Worm (Caenorhabditis elegans) whole organism, L3 larva: ENCODE data around the gene F10A3.12.

Source experiments
- R02D3.7 ChIP-seq: fragments of 150-350 bp; optimal IDR thresholded peaks from 2 replicates; lab custom pipeline; 2014; ENCODE audit warnings: missing biosample characterization, missing genetic modification characterization
- ZK546.5 ChIP-seq: sonication (generic microtip); optimal IDR thresholded peaks from 2 replicates; lab custom pipeline; 2017; ENCODE audit warnings: missing biosample characterization, missing genetic modification characterization
- aly-2 ChIP-seq: fragments of 150-350 bp; optimal IDR thresholded peaks from 2 replicates; lab custom pipeline; 2014; ENCODE audit warnings: missing biosample characterization, missing genetic modification characterization
- ama-1 ChIP-seq: fragments of 150-350 bp; optimal IDR thresholded peaks from 2 replicates; lab custom pipeline; 2018
- ceh-16 ChIP-seq: sonication (generic microtip); optimal IDR thresholded peaks from 2 replicates; lab custom pipeline; 2017; ENCODE audit warnings: missing biosample characterization, missing genetic modification characterization
- ceh-28 ChIP-seq: fragments of 150-350 bp; optimal IDR thresholded peaks from 2 replicates; lab custom pipeline; 2014; ENCODE audit warnings: missing biosample characterization, missing genetic modification reagents, missing genetic modification characterization
- ceh-82 ChIP-seq: fragments of 150-350 bp; optimal IDR thresholded peaks from 2 replicates; lab custom pipeline; 2014; ENCODE audit warnings: missing biosample characterization, missing genetic modification characterization
- daf-12 ChIP-seq: fragments of 150-350 bp; optimal IDR thresholded peaks from 2 replicates; lab custom pipeline; 2014; ENCODE audit warnings: missing biosample characterization, missing genetic modification reagents, missing genetic modification characterization
- egl-27 ChIP-seq: sonication (generic microtip); optimal IDR thresholded peaks from 4 replicates; lab custom pipeline; 2017; ENCODE audit warnings: missing biosample characterization, missing genetic modification reagents, missing genetic modification characterization
- egl-5 ChIP-seq: fragments of 150-350 bp; optimal IDR thresholded peaks from 2 replicates; lab custom pipeline; 2017; ENCODE audit warnings: missing biosample characterization, missing genetic modification reagents, missing genetic modification characterization, inconsistent platforms
- elt-1 ChIP-seq: fragments of 150-350 bp; optimal IDR thresholded peaks from 2 replicates; lab custom pipeline; 2014; ENCODE audit warnings: missing biosample characterization, missing genetic modification characterization
- elt-2 ChIP-seq: sonication (generic microtip); optimal IDR thresholded peaks from 2 replicates; lab custom pipeline; 2016; ENCODE audit warnings: missing genetic modification reagents, mild to moderate bottlenecking, missing genetic modification characterization, missing compliant biosample characterization
- elt-3 ChIP-seq, 3 experiments: fragments of 150-350 bp in 1 of 3; sonication (generic microtip) in 2 of 3; optimal IDR thresholded peaks; 2 replicates in 2 of 3; 4 replicates in 1 of 3; lab custom pipeline; 2014 to 2017; ENCODE audit warnings: missing biosample characterization in 3 of 3, missing genetic modification characterization in 3 of 3
- eor-1 ChIP-seq, 2 experiments: fragments of 150-350 bp; optimal IDR thresholded peaks; 2 replicates each; lab custom pipeline; 2014 to 2018; ENCODE audit warnings: missing biosample characterization in 2 of 2, missing genetic modification characterization in 2 of 2
- fkh-10 ChIP-seq: sonication (generic microtip); optimal IDR thresholded peaks from 2 replicates; lab custom pipeline; 2017; ENCODE audit warnings: missing biosample characterization, missing genetic modification reagents, missing genetic modification characterization
- fkh-2 ChIP-seq: fragments of 150-350 bp; optimal IDR thresholded peaks from 2 replicates; lab custom pipeline; 2014; ENCODE audit warnings: missing biosample characterization, missing genetic modification reagents, missing genetic modification characterization
- hmg-11 ChIP-seq: sonication (generic microtip); optimal IDR thresholded peaks from 2 replicates; lab custom pipeline; 2016; ENCODE audit warnings: missing genetic modification characterization, missing compliant biosample characterization
- jun-1 ChIP-seq: fragments of 150-350 bp; optimal IDR thresholded peaks from 2 replicates; lab custom pipeline; 2014; ENCODE audit warnings: missing biosample characterization, missing genetic modification reagents, missing genetic modification characterization
- lin-15B ChIP-seq: fragments of 150-350 bp; optimal IDR thresholded peaks from 2 replicates; lab custom pipeline; 2014; ENCODE audit warnings: missing biosample characterization, missing genetic modification characterization
- lin-39 ChIP-seq: fragments of 150-350 bp; optimal IDR thresholded peaks from 2 replicates; lab custom pipeline; 2018; ENCODE audit warnings: missing biosample characterization, missing genetic modification reagents, missing genetic modification characterization
- mdl-1 ChIP-seq: fragments of 150-350 bp; optimal IDR thresholded peaks from 2 replicates; lab custom pipeline; 2014; ENCODE audit warnings: missing biosample characterization, missing genetic modification characterization
- mml-1 ChIP-seq: fragments of 150-350 bp; sonication (generic microtip); optimal IDR thresholded peaks from 3 replicates; lab custom pipeline; 2014; ENCODE audit warnings: missing biosample characterization, missing genetic modification characterization
- nfya-1 ChIP-seq: sonication (generic microtip); optimal IDR thresholded peaks from 2 replicates; lab custom pipeline; 2017; ENCODE audit warnings: missing genetic modification characterization, mild to moderate bottlenecking, missing compliant biosample characterization, antibody characterized with exemption, moderate library complexity; ENCODE audit not compliant: insufficient read depth
- nhr-11 ChIP-seq: fragments of 150-350 bp; optimal IDR thresholded peaks from 2 replicates; lab custom pipeline; 2014; ENCODE audit warnings: missing biosample characterization, missing genetic modification characterization
- nhr-12 ChIP-seq: fragments of 150-350 bp; optimal IDR thresholded peaks from 2 replicates; lab custom pipeline; 2014; ENCODE audit warnings: missing biosample characterization, missing genetic modification characterization
- nhr-23 ChIP-seq: fragments of 150-350 bp; optimal IDR thresholded peaks from 2 replicates; lab custom pipeline; 2014; ENCODE audit warnings: missing biosample characterization, missing genetic modification reagents, missing genetic modification characterization
- nhr-237 ChIP-seq: fragments of 150-350 bp; optimal IDR thresholded peaks from 2 replicates; lab custom pipeline; 2014; ENCODE audit warnings: missing biosample characterization, missing genetic modification characterization
- nhr-25 ChIP-seq: sonication (generic microtip); optimal IDR thresholded peaks from 2 replicates; lab custom pipeline; 2017; ENCODE audit warnings: missing biosample characterization, missing genetic modification characterization
- nhr-43 ChIP-seq: sonication (generic microtip); optimal IDR thresholded peaks from 2 replicates; lab custom pipeline; 2016; ENCODE audit warnings: mild to moderate bottlenecking, missing genetic modification characterization, missing compliant biosample characterization; ENCODE audit not compliant: poor library complexity, severe bottlenecking
- nhr-67 ChIP-seq: fragments of 150-350 bp; optimal IDR thresholded peaks from 2 replicates; lab custom pipeline; 2014; ENCODE audit warnings: missing biosample characterization, missing genetic modification characterization
- nhr-76 ChIP-seq: fragments of 150-350 bp; sonication (generic microtip); optimal IDR thresholded peaks from 5 replicates; lab custom pipeline; 2014; ENCODE audit warnings: missing biosample characterization, missing genetic modification characterization
- nhr-77 ChIP-seq: fragments of 150-350 bp; optimal IDR thresholded peaks from 2 replicates; lab custom pipeline; 2014; ENCODE audit warnings: missing biosample characterization, missing genetic modification characterization
- pha-4 ChIP-seq: fragments of 150-350 bp; optimal IDR thresholded peaks from 2 replicates; lab custom pipeline; 2014; ENCODE audit warnings: missing biosample characterization, missing genetic modification reagents, missing genetic modification characterization
- pqm-1 ChIP-seq: fragments of 150-350 bp; optimal IDR thresholded peaks from 2 replicates; lab custom pipeline; 2017; ENCODE audit warnings: missing biosample characterization, missing genetic modification characterization, inconsistent platforms
- sea-2 ChIP-seq: fragments of 150-350 bp; sonication (generic microtip); optimal IDR thresholded peaks from 4 replicates; lab custom pipeline; 2014; ENCODE audit warnings: missing biosample characterization, missing genetic modification reagents, missing genetic modification characterization
- skn-1 ChIP-seq: fragments of 150-350 bp; optimal IDR thresholded peaks from 2 replicates; lab custom pipeline; 2014; ENCODE audit warnings: missing biosample characterization, missing genetic modification characterization
- snpc-4 ChIP-seq: fragments of 150-350 bp; optimal IDR thresholded peaks from 2 replicates; lab custom pipeline; 2014; ENCODE audit warnings: missing biosample characterization, missing genetic modification characterization
- tbx-2 ChIP-seq: sonication (generic microtip); optimal IDR thresholded peaks from 2 replicates; lab custom pipeline; 2016; ENCODE audit warnings: mild to moderate bottlenecking, missing genetic modification characterization, missing compliant biosample characterization
- unc-39 ChIP-seq: sonication (generic microtip); optimal IDR thresholded peaks from 4 replicates; lab custom pipeline; 2017; ENCODE audit warnings: missing biosample characterization, missing genetic modification characterization
- unc-62 ChIP-seq: fragments of 150-350 bp; sonication (generic microtip); optimal IDR thresholded peaks from 4 replicates; lab custom pipeline; 2014; ENCODE audit warnings: missing biosample characterization, missing genetic modification reagents, missing genetic modification characterization
- zag-1 ChIP-seq: fragments of 150-350 bp; optimal IDR thresholded peaks from 2 replicates; lab custom pipeline; 2014; ENCODE audit warnings: missing biosample characterization, missing genetic modification characterization
- ztf-11 ChIP-seq: fragments of 150-350 bp; optimal IDR thresholded peaks from 2 replicates; lab custom pipeline; 2014; ENCODE audit warnings: missing biosample characterization, missing genetic modification characterization

F10A3.12 gene

DNA sequence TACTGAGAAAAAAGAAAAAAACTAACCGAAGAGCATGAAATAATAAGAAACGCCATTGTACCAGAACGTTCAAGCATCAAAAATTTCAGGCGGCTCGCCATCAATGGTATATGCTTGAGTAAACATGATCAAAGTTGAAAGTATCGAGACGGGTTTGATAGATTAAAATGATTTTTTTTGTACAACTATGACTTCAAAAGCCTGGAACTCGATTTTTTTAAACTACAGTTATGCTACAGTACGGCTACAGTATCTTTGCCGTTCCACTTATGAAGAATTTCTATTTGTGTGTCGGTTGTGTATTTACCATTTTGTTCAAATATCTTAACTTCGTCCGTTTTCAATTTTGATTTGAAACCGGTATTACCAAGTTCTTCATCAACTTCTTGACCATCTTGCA, 8.7 kb upstream of the F10A3.12 start, which contains the start of gene str-97:
str-97 (minus strand) TSS at position 101 of the 400 bp plus-strand sequence.
- TF ChIP-seq lin-39 (tag; lab: Kevin White, UChicago) (no peak), egl-5 (tag; lab: Kevin White, UChicago) (no peak), fkh-10 (GFP tag; lab: Kevin White, UChicago) (no peak), pqm-1 (tag; lab: Kevin White, UChicago) (no peak), fkh-2 (tag; lab: Kevin White, UChicago) (no peak), mml-1 (tag; lab: Kevin White, UChicago) (no peak), hmg-11 (tag; lab: Kevin White, UChicago) (no peak), nhr-11 (tag; lab: Kevin White, UChicago) (no peak), mdl-1 (tag; lab: Kevin White, UChicago) (no peak), ztf-11 (tag; lab: Kevin White, UChicago) (no peak), tbx-2 (tag; lab: Kevin White, UChicago) (no peak), elt-2 (tag; lab: Kevin White, UChicago) (no peak), nhr-43 (no peak), nhr-237 (tag; lab: Kevin White, UChicago) (no peak)

DNA sequence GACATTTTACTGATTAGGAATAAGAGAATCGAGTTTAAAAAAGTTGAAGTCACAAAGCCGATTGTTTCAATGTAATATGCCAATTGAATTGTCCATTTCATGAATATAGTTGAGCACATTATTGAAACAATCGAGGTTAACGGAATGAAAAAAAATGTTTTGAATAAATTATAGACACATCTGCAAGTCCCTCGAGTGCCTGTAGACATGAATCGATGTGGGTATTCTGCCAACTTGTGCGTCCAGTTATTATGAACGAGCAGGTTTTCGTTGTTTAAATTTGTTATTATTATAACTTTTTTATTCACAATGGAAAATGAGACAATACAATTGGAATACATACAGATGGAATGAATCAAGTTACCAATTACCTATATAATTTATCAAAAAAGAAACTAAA, 5.4 kb upstream of the F10A3.12 start, which contains the start of gene str-99:
str-99 (minus strand) TSS at position 101 of the 400 bp plus-strand sequence.
- TF ChIP-seq fkh-2 (tag; lab: Kevin White, UChicago) (no peak), eor-1 (tag; optimal IDR thresholded peaks at IDR 0.05; lab: Kevin White, UChicago) (no peak), nhr-76 (tag; lab: Kevin White, UChicago) (no peak), elt-1 (tag; lab: Kevin White, UChicago) (no peak), egl-27 (tag; lab: Kevin White, UChicago) (no peak), elt-2 (tag; lab: Kevin White, UChicago) (no peak), ZK546.5 (tag; lab: Kevin White, UChicago) (no peak), fkh-10 (GFP tag; lab: Kevin White, UChicago) (no peak), hmg-11 (tag; lab: Kevin White, UChicago) (no peak), jun-1 (tag; lab: Kevin White, UChicago) (no peak), pha-4 (no peak), nhr-237 (tag; lab: Kevin White, UChicago) (no peak), ceh-82 (tag; lab: Kevin White, UChicago) (no peak)

DNA sequence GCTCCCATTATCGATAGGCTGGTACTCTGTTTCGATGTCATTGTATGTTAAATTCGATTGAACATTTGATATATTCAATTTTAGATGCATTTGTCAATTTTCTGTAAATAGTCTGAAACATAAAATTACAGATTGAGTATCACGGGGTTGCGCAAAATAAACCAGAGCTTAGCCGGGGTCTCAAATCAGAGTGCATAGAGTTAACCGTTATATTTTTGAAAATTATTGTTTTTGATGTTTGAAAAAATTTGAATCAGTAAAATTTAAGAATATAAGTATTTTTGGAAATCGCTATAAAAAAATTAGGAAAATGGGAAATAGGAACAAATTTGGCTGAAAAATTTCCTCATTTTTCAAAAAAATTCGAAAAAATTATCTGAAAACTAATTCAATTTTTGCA, 4.2 kb upstream of the F10A3.12 start, which contains the start of gene F10A3.17:
F10A3.17 (minus strand) TSS at position 101 of the 400 bp plus-strand sequence.
- TF ChIP-seq ceh-82 (tag; lab: Kevin White, UChicago), result no peak
- no peak for TF ChIP-seq daf-12 (tag; lab: Kevin White, UChicago)
- TF ChIP-seq nfya-1 (tag; lab: Kevin White, UChicago), result no peak
- TF ChIP-seq nhr-25 (tag; lab: Kevin White, UChicago), result no peak
- no peak for TF ChIP-seq snpc-4 (tag; lab: Kevin White, UChicago)
- TF ChIP-seq R02D3.7 (tag; lab: Kevin White, UChicago), result no peak
- no peak for TF ChIP-seq elt-3 (tag; optimal IDR thresholded peaks at IDR 0.05; lab: Kevin White, UChicago)
- no peak for TF ChIP-seq zag-1 (tag; lab: Kevin White, UChicago)
- no peak for TF ChIP-seq mml-1 (tag; lab: Kevin White, UChicago)
- no peak for TF ChIP-seq ceh-28 (tag; lab: Kevin White, UChicago)
- TF ChIP-seq tbx-2 (tag; lab: Kevin White, UChicago), result no peak
- TF ChIP-seq skn-1 (tag; lab: Kevin White, UChicago), result no peak
- no peak for TF ChIP-seq nhr-12 (tag; lab: Kevin White, UChicago)
- no peak for TF ChIP-seq lin-15B
- TF ChIP-seq nhr-23 (tag; lab: Kevin White, UChicago), result no peak
- no peak for TF ChIP-seq ama-1 (lab: Kevin White, UChicago)
- TF ChIP-seq unc-39 (tag; lab: Kevin White, UChicago), result no peak
- no peak for TF ChIP-seq aly-2

DNA sequence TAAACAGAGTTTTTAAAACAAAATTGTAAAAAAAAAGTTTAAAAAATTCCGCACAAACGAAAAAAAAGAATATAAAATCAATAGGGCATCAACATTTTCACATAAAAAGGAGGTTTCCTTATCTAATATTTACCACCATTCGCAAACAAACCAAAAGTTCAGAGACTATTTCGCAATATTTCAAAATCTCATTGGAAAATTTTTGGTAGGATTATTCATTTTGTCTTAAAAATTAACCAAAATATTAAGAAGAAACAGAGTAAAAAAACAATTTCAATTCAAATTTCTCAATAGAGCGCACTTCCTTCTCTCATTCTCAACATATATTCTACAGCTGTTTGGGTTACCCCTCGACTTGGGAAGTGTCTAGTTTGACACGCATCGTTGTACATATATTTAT, 3.7 kb upstream of the F10A3.12 start:
- no peak for TF ChIP-seq ztf-11 (tag; lab: Kevin White, UChicago)
- TF ChIP-seq snpc-4 (tag; lab: Kevin White, UChicago), result no peak
- TF ChIP-seq pha-4, result peak; percentile 71
- no peak for TF ChIP-seq lin-39 (tag; lab: Kevin White, UChicago)
- no peak for TF ChIP-seq fkh-2 (tag; lab: Kevin White, UChicago)
- TF ChIP-seq R02D3.7 (tag; lab: Kevin White, UChicago), result no peak
- no peak for TF ChIP-seq daf-12 (tag; lab: Kevin White, UChicago)
- no peak for TF ChIP-seq fkh-10 (GFP tag; lab: Kevin White, UChicago)
- no peak for TF ChIP-seq lin-15B
- TF ChIP-seq unc-62, result no peak
- TF ChIP-seq ceh-16 (tag; lab: Kevin White, UChicago), result no peak
- TF ChIP-seq elt-3 (tag; optimal IDR thresholded peaks at IDR 0.05; lab: Kevin White, UChicago), result no peak
- peak; percentile 42 for TF ChIP-seq elt-2 (tag; lab: Kevin White, UChicago)
- no peak for TF ChIP-seq nhr-67 (tag; lab: Kevin White, UChicago)
- TF ChIP-seq nhr-12 (tag; lab: Kevin White, UChicago), result no peak
- TF ChIP-seq nhr-77 (tag; lab: Kevin White, UChicago), result no peak
- TF ChIP-seq egl-27 (tag; lab: Kevin White, UChicago), result no peak
- TF ChIP-seq aly-2, result no peak
- no peak for TF ChIP-seq skn-1 (tag; lab: Kevin White, UChicago)
- no peak for TF ChIP-seq ama-1 (lab: Kevin White, UChicago)
- TF ChIP-seq mml-1 (tag; lab: Kevin White, UChicago), result no peak
- no peak for TF ChIP-seq nhr-76 (tag; lab: Kevin White, UChicago)
- peak; percentile 16 for TF ChIP-seq pqm-1 (tag; lab: Kevin White, UChicago)
- no peak for TF ChIP-seq sea-2
- TF ChIP-seq hmg-11 (tag; lab: Kevin White, UChicago), result no peak
- TF ChIP-seq ceh-28 (tag; lab: Kevin White, UChicago), result no peak
- TF ChIP-seq tbx-2 (tag; lab: Kevin White, UChicago), result no peak
